Worm (Caenorhabditis elegans): Measurements from ENCODE around the gene T24C12.3.
A peak's percentile ranks its signal among the peaks of the same experiment; 100 is the strongest.

T24C12.3 gene

ce11 chrX:2215108-2215507 lies 11.4 kb upstream of the T24C12.3 start (continued):
- TF ChIP-seq sdz-38 (tag; optimal IDR thresholded peaks at IDR 0.05), result no peak
- no peak for TF ChIP-seq nfya-2 (GFP tag; IDR thresholded peaks at IDR 0.05)
- no peak for TF ChIP-seq F23B12.7 (tag; optimal IDR thresholded peaks at IDR 0.05; ENCODE audit: insufficient read depth)
- TF ChIP-seq ceh-100 (GFP tag; IDR thresholded peaks at IDR 0.05), result no peak
- peak; percentile 77 for TF ChIP-seq ztf-26 (tag; optimal IDR thresholded peaks at IDR 0.05)
- no peak for TF ChIP-seq ekl-4 (GFP tag; IDR thresholded peaks at IDR 0.05)
- TF ChIP-seq attf-5 (GFP tag; optimal IDR thresholded peaks at IDR 0.05), result peak; percentile 4
- no peak for TF ChIP-seq ceh-27 (GFP tag; optimal IDR thresholded peaks at IDR 0.05)
- no peak for TF ChIP-seq snpc-4 (GFP tag; optimal IDR thresholded peaks at IDR 0.05)
- TF ChIP-seq snpc-4 (tag; optimal IDR thresholded peaks at IDR 0.05), result no peak
- no peak for TF ChIP-seq pbrm-1 (GFP tag; IDR thresholded peaks at IDR 0.05)
- no peak for TF ChIP-seq madf-10 (tag; optimal IDR thresholded peaks at IDR 0.05)
- TF ChIP-seq K11D2.4 (GFP tag; IDR thresholded peaks at IDR 0.05), result peak; percentile 52; the same call in 1 of the 2 replicates
- peak; percentile 62 for TF ChIP-seq atf-7 (tag; optimal IDR thresholded peaks at IDR 0.05)
- peak; percentile 34 to 49 for TF ChIP-seq let-607 (tag; optimal IDR thresholded peaks at IDR 0.05)
- TF ChIP-seq F55B11.4 (tag; optimal IDR thresholded peaks at IDR 0.05; ENCODE audit: borderline replicate concordance, insufficient read depth), result no peak
- 0 out of 2 replicates have a peak, but pooled peaks have one; percentile 6 for TF ChIP-seq hmg-1.2 (GFP tag; IDR thresholded peaks at IDR 0.05)
- TF ChIP-seq B0035.1 (tag; optimal IDR thresholded peaks at IDR 0.05), result no peak
- no peak for TF ChIP-seq die-1 (tag; optimal IDR thresholded peaks at IDR 0.05)
- TF ChIP-seq somi-1 (GFP tag; optimal IDR thresholded peaks at IDR 0.05), result peak; percentile 40
- no peak for TF ChIP-seq efl-1 (GFP tag; optimal IDR thresholded peaks at IDR 0.05)
- no peak for TF ChIP-seq ceh-79 (tag; optimal IDR thresholded peaks at IDR 0.05)
- TF ChIP-seq zim-3 (tag; optimal IDR thresholded peaks at IDR 0.05), result no peak
- peak; percentile 75 for TF ChIP-seq dox-1 (GFP tag; IDR thresholded peaks at IDR 0.05)
- TF ChIP-seq rec-8 (tag; optimal IDR thresholded peaks at IDR 0.05), result no peak
- TF ChIP-seq rpc-1 (optimal IDR thresholded peaks at IDR 0.05), result no peak
- TF ChIP-seq rpc-1 (tag; optimal IDR thresholded peaks at IDR 0.05), result no peak
- TF ChIP-seq ztf-22 (GFP tag; optimal IDR thresholded peaks at IDR 0.05), result peak; percentile 60
- no peak for TF ChIP-seq sptf-2 (GFP tag; optimal IDR thresholded peaks at IDR 0.05)
- no peak for TF ChIP-seq bed-2 (GFP tag; IDR thresholded peaks at IDR 0.05)
- no peak for TF ChIP-seq lag-1 (GFP tag; IDR thresholded peaks at IDR 0.05)
- TF ChIP-seq sea-2 (GFP tag; IDR thresholded peaks at IDR 0.05), result no peak
- TF ChIP-seq nhr-90 (tag; optimal IDR thresholded peaks at IDR 0.05), result peak; percentile 28
- TF ChIP-seq B0336.3 (GFP tag; IDR thresholded peaks at IDR 0.05), result peak; percentile 64

ce11 chrX:2214454-2214853 lies 10.8 kb upstream of the T24C12.3 start:
- no peak for TF ChIP-seq lin-54 (GFP tag; optimal IDR thresholded peaks at IDR 0.05)
- 0 out of 2 replicates have a peak, but pooled peaks have one; percentile 28 for TF ChIP-seq zfh-2 (GFP tag; conservative IDR thresholded peaks at IDR 0.05)

ce11 chrX:2213400-2214362 lies 10.0 kb upstream of the T24C12.3 start:
- TF ChIP-seq rec-8 (tag; optimal IDR thresholded peaks at IDR 0.05), result no peak
- TF ChIP-seq nhr-120 (GFP tag; IDR thresholded peaks at IDR 0.05), result no peak
- no peak for TF ChIP-seq Y53F4B.3 (GFP tag; IDR thresholded peaks at IDR 0.05)
- no peak for TF ChIP-seq snpc-1.1 (tag; optimal IDR thresholded peaks at IDR 0.05; ENCODE audit: insufficient read depth)
- TF ChIP-seq F49E8.2 (tag; optimal IDR thresholded peaks at IDR 0.05; ENCODE audit: insufficient read depth), result no peak
- TF ChIP-seq snpc-3.4 (tag; optimal IDR thresholded peaks at IDR 0.05), result no peak
- TF ChIP-seq aptf-2 (GFP tag; conservative IDR thresholded peaks at IDR 0.05), result no peak
- no peak for TF ChIP-seq mxl-1 (tag; optimal IDR thresholded peaks at IDR 0.05)
- no peak for TF ChIP-seq tbp1 (GFP tag; optimal IDR thresholded peaks at IDR 0.05)
- TF ChIP-seq nhr-27 (tag; optimal IDR thresholded peaks at IDR 0.05), result no peak
- no peak for TF ChIP-seq ztf-3 (GFP tag; optimal IDR thresholded peaks at IDR 0.05)

All from whole organism, young adult.